Worm (Caenorhabditis elegans): ENCODE measurements around the gene K09F6.9.
"Not testable (repeated sequence)": the region's sequence is repeated elsewhere in the genome, so short reads cannot be mapped to it uniquely, and the experiment has no call there.

K09F6.9 gene

DNA sequence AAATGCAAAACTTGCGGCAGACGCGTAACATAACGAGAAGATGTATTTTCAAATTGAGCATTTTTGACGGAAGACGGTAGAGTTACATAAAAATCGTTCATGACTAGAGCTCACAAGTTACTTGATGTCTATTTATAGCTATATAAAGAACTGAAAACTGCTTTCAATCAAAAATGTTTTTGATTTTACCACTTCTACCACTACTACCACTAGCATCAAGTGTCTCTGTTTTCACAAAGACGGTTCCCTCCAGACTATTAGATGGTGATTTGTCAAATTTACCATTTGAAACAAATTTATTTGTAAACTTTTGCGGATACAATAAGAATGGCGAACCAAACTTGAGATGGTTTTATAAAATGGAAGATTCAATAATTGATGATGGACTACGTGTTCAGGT lies at the start of gene K09F6.9:
Gene K09F6.9 (minus strand): TSS at position 101 of the 400 bp plus-strand sequence.
- not testable (repeated sequence) for TF ChIP-seq mxl-2 (GFP tag; conservative IDR thresholded peaks at IDR 0.05); attf-4 (tag; optimal IDR thresholded peaks at IDR 0.05); nhr-42 (GFP tag; IDR thresholded peaks at IDR 0.05)

DNA sequence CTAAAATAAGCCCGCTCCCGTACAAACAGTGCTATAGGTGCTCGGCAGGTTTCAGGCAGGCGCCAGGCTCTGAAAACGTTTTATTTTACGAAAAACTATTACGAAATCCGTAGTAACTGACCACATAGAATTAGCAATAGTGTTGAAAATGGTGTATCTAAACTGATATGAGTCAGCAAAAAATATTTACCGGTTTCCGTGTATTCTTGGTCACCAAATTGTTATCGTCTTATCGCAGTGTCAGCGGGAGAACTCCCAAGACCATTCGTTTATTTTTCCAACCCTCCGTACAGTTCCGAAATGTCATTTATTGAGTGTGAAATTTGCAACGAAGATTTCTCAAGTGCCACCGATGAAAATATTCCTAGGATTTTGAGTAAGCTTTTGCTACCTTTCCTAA lies 49.7 kb upstream of the K09F6.9 start, which contains the start of gene F43C11.8:
Gene F43C11.8 (plus strand): TSS at position 301 of the 400 bp plus-strand sequence.
- TF ChIP-seq dpl-1 (GFP tag; optimal IDR thresholded peaks at IDR 0.05) (no peak), Y75B8A.6 (GFP tag; IDR thresholded peaks at IDR 0.05) (no peak), sdz-12 (GFP tag; optimal IDR thresholded peaks at IDR 0.05) (no peak), daf-16 (GFP tag; optimal IDR thresholded peaks at IDR 0.05) (no peak), daf-16 (tag; optimal IDR thresholded peaks at IDR 0.05) (peak; percentile 11)

DNA sequence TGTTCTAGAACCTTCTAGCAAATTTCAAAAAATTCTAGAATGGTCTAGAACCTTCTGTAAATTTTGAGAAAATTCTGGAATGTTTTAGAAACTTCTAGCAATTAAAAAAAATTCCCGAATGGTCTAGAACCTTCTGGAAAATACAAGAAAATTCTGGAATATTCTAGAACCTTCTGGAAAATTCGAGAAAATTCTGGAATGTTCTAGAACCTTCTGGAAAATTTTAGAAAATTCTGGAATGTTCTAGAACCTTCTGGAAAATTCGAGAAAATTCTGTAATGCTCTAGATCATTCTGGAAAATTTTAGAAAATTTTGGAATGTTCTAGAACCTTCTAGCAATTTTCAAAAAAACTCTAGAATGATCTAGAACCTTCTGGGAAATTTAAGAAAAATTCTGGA lies 48.0 kb upstream of the K09F6.9 start:
- TF ChIP-seq zag-1 (tag; optimal IDR thresholded peaks at IDR 0.05) (no peak), snpc-4 (tag; optimal IDR thresholded peaks at IDR 0.05) (no peak), tag-97 (GFP tag; IDR thresholded peaks at IDR 0.05) (no peak), lin-38 (GFP tag; IDR thresholded peaks at IDR 0.05) (no peak), daf-16 (GFP tag; optimal IDR thresholded peaks at IDR 0.05) (no peak), daf-16 (tag; optimal IDR thresholded peaks at IDR 0.05) (no peak), nhr-42 (GFP tag; IDR thresholded peaks at IDR 0.05) (no peak), mdt-29 (GFP tag; IDR thresholded peaks at IDR 0.05) (0 out of 2 replicates have a peak, but pooled peaks have one; percentile 28)

DNA sequence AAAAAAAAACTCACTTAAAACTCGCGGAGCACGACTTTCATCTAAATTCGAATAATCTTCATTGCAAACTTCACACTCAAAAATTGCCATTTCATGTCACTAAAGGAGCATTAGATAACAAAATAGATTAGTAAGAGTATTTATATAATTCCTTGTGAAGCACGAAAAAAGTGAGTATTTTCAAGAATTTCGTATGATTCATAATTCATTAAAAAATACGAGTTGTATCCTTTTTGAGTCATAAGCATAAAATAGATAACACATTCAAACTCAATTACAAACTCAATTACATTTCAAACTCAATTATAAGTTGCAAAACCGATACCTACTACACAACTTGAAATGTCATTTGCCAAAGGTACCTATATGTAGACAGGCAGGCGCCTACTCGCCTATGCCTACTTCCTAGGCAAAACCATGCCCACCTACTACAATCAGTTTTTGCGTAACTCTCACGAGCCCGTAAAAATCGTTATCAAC lies 46.5 kb upstream of the K09F6.9 start, which contains the start of the genes ZK1240.8 and ZK1240.1:
Gene ZK1240.8 (minus strand): TSS at position 101 of the 480 bp plus-strand sequence.
Gene ZK1240.1 (plus strand): TSS at position 430 of the 480 bp plus-strand sequence.
- TF ChIP-seq unc-62 (GFP tag; optimal IDR thresholded peaks at IDR 0.05 in 1 of 2) = peak in 1 of 2 experiments; percentile 86
- TF ChIP-seq unc-62 (tag; optimal IDR thresholded peaks at IDR 0.05) = no peak
- TF ChIP-seq ZK337.2 (GFP tag; IDR thresholded peaks at IDR 0.05) = no peak
- no peak for TF ChIP-seq zfp-3 (GFP tag; conservative IDR thresholded peaks at IDR 0.05)
- TF ChIP-seq ceh-32 (tag; optimal IDR thresholded peaks at IDR 0.05; ENCODE audit: poor library complexity) = no peak
- peak; percentile 3 for TF ChIP-seq nhr-28 (tag; optimal IDR thresholded peaks at IDR 0.05)
- no peak for TF ChIP-seq dmd-6 (GFP tag; IDR thresholded peaks at IDR 0.05)
- TF ChIP-seq R02D3.7 (tag; optimal IDR thresholded peaks at IDR 0.05) = no peak
- no peak for TF ChIP-seq daf-19 (GFP tag; conservative IDR thresholded peaks at IDR 0.05)

DNA sequence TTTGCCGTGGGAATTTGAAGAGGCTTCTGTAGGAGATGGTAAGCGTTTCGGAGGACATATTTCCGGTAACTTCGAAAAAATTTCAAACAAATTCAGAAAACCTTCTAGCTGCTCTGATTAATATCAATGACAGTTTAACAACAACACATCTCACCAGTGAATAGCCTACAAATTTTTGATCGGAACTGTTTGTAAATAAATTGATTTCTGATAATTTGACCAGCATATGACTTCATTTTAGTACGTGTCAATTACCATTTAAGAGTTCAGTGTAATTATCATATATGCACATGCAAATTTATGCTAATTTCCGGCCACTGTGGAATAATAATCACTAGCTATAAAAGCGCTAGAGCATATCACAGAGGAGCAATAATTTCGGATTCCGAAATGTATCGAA lies 42.5 kb upstream of the K09F6.9 start, which contains the start of gene ZK1240.11:
Gene ZK1240.11 (plus strand): TSS at position 301 of the 400 bp plus-strand sequence.
- TF ChIP-seq ces-1 (GFP tag; optimal IDR thresholded peaks at IDR 0.05) = no peak
- TF ChIP-seq snpc-1.2 (GFP tag; IDR thresholded peaks at IDR 0.05) = no peak
- TF ChIP-seq lin-13 (GFP tag; optimal IDR thresholded peaks at IDR 0.05) = no peak
- no peak for TF ChIP-seq unc-62 (GFP tag; optimal IDR thresholded peaks at IDR 0.05 in 1 of 2)
- no peak for TF ChIP-seq unc-62 (tag; optimal IDR thresholded peaks at IDR 0.05)
- TF ChIP-seq vab-7 (GFP tag; IDR thresholded peaks at IDR 0.05) = no peak
- no peak for TF ChIP-seq zip-11 (GFP tag; IDR thresholded peaks at IDR 0.05)
- no peak for TF ChIP-seq tag-97 (GFP tag; IDR thresholded peaks at IDR 0.05)
- no peak for TF ChIP-seq nhr-48 (tag; optimal IDR thresholded peaks at IDR 0.05)
- no peak for TF ChIP-seq nhr-42 (GFP tag; IDR thresholded peaks at IDR 0.05)
- TF ChIP-seq lin-1 (GFP tag; IDR thresholded peaks at IDR 0.05) = no peak

DNA sequence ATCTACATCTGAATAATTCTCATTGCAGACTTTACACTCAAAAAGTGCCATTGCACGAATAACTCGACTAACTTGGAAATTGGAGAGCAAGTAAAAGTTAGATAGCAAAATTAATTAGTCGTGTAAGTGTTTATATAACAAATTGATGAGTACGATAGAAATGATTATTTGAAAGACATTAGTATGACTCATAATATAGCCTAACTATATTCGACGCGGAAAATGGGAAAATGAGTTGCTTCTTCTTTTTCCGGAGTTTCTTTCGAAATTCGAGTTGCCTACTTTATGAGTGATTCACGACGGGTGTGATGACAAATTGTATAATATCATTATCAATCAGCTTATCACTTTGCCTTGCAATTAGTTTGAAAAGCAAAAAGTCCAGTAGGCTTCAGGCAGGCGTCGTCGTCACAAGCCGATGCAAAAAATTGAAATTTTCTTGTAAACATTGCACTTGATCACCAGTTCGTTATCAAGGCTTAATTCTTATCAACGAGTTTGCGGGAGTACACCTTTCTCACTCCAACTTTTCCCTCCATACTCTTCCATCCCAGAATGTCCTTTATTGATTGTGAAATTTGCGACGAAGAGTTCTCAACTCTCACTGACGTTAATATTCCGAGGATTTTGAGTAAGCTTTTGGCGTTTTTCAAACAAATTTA lies 40.5 kb upstream of the K09F6.9 start, which contains the start of the genes ZK1240.6 and ZK1240.2:
Gene ZK1240.6 (minus strand): TSS at position 51 of the 662 bp plus-strand sequence.
Gene ZK1240.2 (plus strand): TSS at position 520 of the 662 bp plus-strand sequence.
- TF ChIP-seq dmd-6 (GFP tag; IDR thresholded peaks at IDR 0.05) (peak; percentile 76), nhr-25 (tag; optimal IDR thresholded peaks at IDR 0.05; ENCODE audit: borderline replicate concordance, insufficient read depth) (no peak), Y5F2A.4 (GFP tag; optimal IDR thresholded peaks at IDR 0.05) (no peak), ama-1 (optimal IDR thresholded peaks at IDR 0.05) (no peak), T20F7.1 (GFP tag; optimal IDR thresholded peaks at IDR 0.05) (no peak), ceh-44 (GFP tag; IDR thresholded peaks at IDR 0.05) (no peak), daf-16 (GFP tag; optimal IDR thresholded peaks at IDR 0.05) (no peak), daf-16 (tag; optimal IDR thresholded peaks at IDR 0.05) (peak; percentile 72), hif-1 (tag; optimal IDR thresholded peaks at IDR 0.05) (no peak), ceh-62 (tag; optimal IDR thresholded peaks at IDR 0.05) (no peak), skn-1 (tag; optimal IDR thresholded peaks at IDR 0.05) (no peak), F10B5.3 (tag; optimal IDR thresholded peaks at IDR 0.05) (no peak), hlh-11 (tag; optimal IDR thresholded peaks at IDR 0.05) (peak; percentile 55), pqm-1 (tag; optimal IDR thresholded peaks at IDR 0.05) (peak; percentile 85), lin-1 (GFP tag; IDR thresholded peaks at IDR 0.05) (peak; percentile 17; the same call in 1 of the 2 replicates)

Measured in whole organism, L4 larva.